Worm (Caenorhabditis elegans) whole organism, L4/young adult: ENCODE data around the gene C33G3.4.

ENCODE experiments used
- W03F9.2 ChIP-seq: fragments of 150-350 bp; optimal IDR thresholded peaks from 2 replicates; lab custom pipeline; 2014; ENCODE audit warnings: missing biosample characterization, missing genetic modification characterization
- him-1 ChIP-seq: sonication (generic microtip); optimal IDR thresholded peaks from 2 replicates; lab custom pipeline; 2016; ENCODE audit warnings: missing genotype, missing genetic modification reagents, missing genetic modification characterization, missing compliant biosample characterization

ce11 chrX:14101986-14102385 lies 31.0 kb downstream of the C33G3.4 start, which contains the start of gene F16B12.6:
- TF ChIP-seq him-1 (peak; percentile 32), W03F9.2 (tag; lab: Kevin White, UChicago) (no peak)
